Fruit fly (Drosophila melanogaster): ENCODE measurements around the gene CG1146.

CG1146 gene

DNA sequence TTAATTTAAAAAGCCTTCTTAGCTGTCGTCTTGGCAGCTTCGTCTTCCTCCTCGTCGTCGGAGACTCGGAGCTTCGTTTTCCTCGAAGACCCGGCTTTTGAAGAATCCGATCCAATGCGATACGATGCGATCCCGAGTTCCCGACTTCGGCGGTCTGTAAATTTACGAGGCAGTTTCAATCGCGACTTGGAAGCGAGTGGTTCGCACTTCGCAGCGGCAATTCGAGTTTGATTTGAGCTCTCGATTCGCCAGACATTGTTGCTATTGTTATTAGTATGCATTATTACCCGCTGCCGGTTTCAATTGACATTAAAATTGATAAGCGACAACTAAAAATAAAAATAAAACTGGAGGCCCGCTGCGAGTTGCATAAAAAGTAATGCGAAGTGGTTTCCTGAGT lies at the start of gene CG1146:
Gene CG1146, plus strand, starts transcription at position 171 of the 400 bp plus-strand sequence.
- TF ChIP-seq EcR (GFP tag; optimal IDR thresholded peaks at IDR 0.05) (peak; percentile 48), Ets98B (GFP tag; IDR thresholded peaks at IDR 0.05) (peak; percentile 52; the same call in 1 of the 2 replicates), CG8159 (tag; optimal IDR thresholded peaks at IDR 0.05) (peak; percentile 11), Pif1B (GFP tag; optimal IDR thresholded peaks at IDR 0.05) (peak; percentile 17), CG13204 (GFP tag; optimal IDR thresholded peaks at IDR 0.05) (peak; percentile 44), CG17806 (tag; optimal IDR thresholded peaks at IDR 0.05) (peak; percentile 1), fd96Ca (GFP tag; IDR thresholded peaks at IDR 0.05) (no peak), CG32121 (GFP tag; IDR thresholded peaks at IDR 0.05) (no peak)

DNA sequence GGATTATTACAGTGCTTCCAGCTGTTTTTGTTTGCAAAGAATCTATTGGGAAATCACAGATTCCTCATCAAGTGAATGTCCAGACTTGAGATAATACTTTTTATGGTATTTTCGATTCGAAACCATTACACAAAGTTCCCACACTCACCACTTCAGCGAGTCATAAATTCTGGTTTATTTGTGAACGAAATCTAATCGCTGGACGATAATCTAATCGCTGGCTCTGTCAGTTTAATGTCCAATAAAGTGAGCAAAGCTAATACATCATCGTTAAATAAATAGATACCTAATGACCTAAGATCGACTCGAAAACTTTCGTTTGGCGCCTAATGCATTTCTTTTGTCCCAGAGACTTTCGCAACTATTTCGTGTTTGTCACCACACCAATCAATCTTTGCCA lies 46.8 kb upstream of the CG1146 start:
- no peak for TF ChIP-seq CG8159 (tag; optimal IDR thresholded peaks at IDR 0.05)
- TF ChIP-seq gl (tag; optimal IDR thresholded peaks at IDR 0.05) = no peak
- no peak for TF ChIP-seq CG9948 (tag; optimal IDR thresholded peaks at IDR 0.05)
- TF ChIP-seq CG10348 (GFP tag; IDR thresholded peaks at IDR 0.05) = no peak
- no peak for TF ChIP-seq CG13204 (GFP tag; optimal IDR thresholded peaks at IDR 0.05)
- TF ChIP-seq Pif1B (GFP tag; optimal IDR thresholded peaks at IDR 0.05) = no peak
- no peak for TF ChIP-seq CG12605 (GFP tag; IDR thresholded peaks at IDR 0.05)
- TF ChIP-seq CG34367 (tag; optimal IDR thresholded peaks at IDR 0.05) = no peak
- TF ChIP-seq fd96Ca (GFP tag; IDR thresholded peaks at IDR 0.05) = no peak
- TF ChIP-seq CG8301 (tag; optimal IDR thresholded peaks at IDR 0.05) = no peak
- no peak for TF ChIP-seq CG17806 (tag; optimal IDR thresholded peaks at IDR 0.05)

dm6 chr3L:2442330-2442729 lies 46.3 kb upstream of the CG1146 start:
- TF ChIP-seq CG13204 (GFP tag; optimal IDR thresholded peaks at IDR 0.05) = no peak
- peak; percentile 22; the same call in 1 of the 3 replicates for TF ChIP-seq CG4496 (GFP tag; IDR thresholded peaks at IDR 0.05)
- TF ChIP-seq fd96Ca (GFP tag; IDR thresholded peaks at IDR 0.05) = no peak

dm6 chr3L:2446201-2446600 lies 42.4 kb upstream of the CG1146 start:
- TF ChIP-seq CG34367 (tag; optimal IDR thresholded peaks at IDR 0.05) (no peak), Ets98B (GFP tag; IDR thresholded peaks at IDR 0.05) (no peak), CG9948 (tag; optimal IDR thresholded peaks at IDR 0.05) (no peak), EcR (GFP tag; optimal IDR thresholded peaks at IDR 0.05) (no peak), CG15710 (tag; optimal IDR thresholded peaks at IDR 0.05) (no peak), fd96Ca (GFP tag; IDR thresholded peaks at IDR 0.05) (no peak), CG14655 (GFP tag; optimal IDR thresholded peaks at IDR 0.05) (no peak), CG13204 (GFP tag; optimal IDR thresholded peaks at IDR 0.05) (no peak), Pif1B (GFP tag; optimal IDR thresholded peaks at IDR 0.05) (no peak), rn (GFP tag; IDR thresholded peaks at IDR 0.05) (no peak), CG8159 (tag; optimal IDR thresholded peaks at IDR 0.05) (no peak), Pif1A (GFP tag; optimal IDR thresholded peaks at IDR 0.05) (no peak), CG17806 (tag; optimal IDR thresholded peaks at IDR 0.05) (no peak), gl (tag; optimal IDR thresholded peaks at IDR 0.05) (no peak), CG10348 (GFP tag; IDR thresholded peaks at IDR 0.05) (no peak), CG32121 (GFP tag; IDR thresholded peaks at IDR 0.05) (no peak)

DNA sequence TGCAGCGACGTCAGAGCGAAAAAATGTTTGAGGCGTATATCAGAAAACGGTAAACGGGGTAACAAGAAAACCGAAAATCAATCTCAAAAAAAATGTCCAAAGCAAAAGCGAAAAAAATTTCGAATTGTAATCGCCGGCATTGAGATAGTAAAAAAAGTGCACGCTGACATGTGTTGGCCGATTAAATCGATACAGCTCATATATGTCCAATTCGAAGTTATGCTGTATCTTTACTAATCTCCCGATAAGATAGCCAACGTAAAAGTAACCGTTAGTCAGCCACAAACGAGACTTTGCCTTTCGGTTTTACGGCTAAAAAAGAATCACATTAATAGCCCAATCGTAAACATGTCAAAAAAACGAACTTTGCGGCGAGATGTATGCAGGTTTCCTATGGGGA lies 31.7 kb upstream of the CG1146 start:
- TF ChIP-seq CG4496 (GFP tag; IDR thresholded peaks at IDR 0.05) = no peak
- no peak for TF ChIP-seq D1 (tag; optimal IDR thresholded peaks at IDR 0.05)
- TF ChIP-seq Pif1B (GFP tag; optimal IDR thresholded peaks at IDR 0.05) = no peak
- TF ChIP-seq Pif1A (GFP tag; optimal IDR thresholded peaks at IDR 0.05) = no peak
- TF ChIP-seq fd96Ca (GFP tag; IDR thresholded peaks at IDR 0.05) = no peak
- no peak for TF ChIP-seq CG12605 (GFP tag; IDR thresholded peaks at IDR 0.05)
- TF ChIP-seq CG9948 (tag; optimal IDR thresholded peaks at IDR 0.05) = no peak
- TF ChIP-seq CG14655 (GFP tag; optimal IDR thresholded peaks at IDR 0.05) = no peak
- no peak for TF ChIP-seq EcR (GFP tag; optimal IDR thresholded peaks at IDR 0.05)
- no peak for TF ChIP-seq CG15710 (tag; optimal IDR thresholded peaks at IDR 0.05)
- no peak for TF ChIP-seq Snoo (tag; optimal IDR thresholded peaks at IDR 0.05)
- TF ChIP-seq CG8159 (tag; optimal IDR thresholded peaks at IDR 0.05) = no peak
- no peak for TF ChIP-seq CG13204 (GFP tag; optimal IDR thresholded peaks at IDR 0.05)
- TF ChIP-seq Ets98B (GFP tag; IDR thresholded peaks at IDR 0.05) = no peak
- TF ChIP-seq CG8301 (tag; optimal IDR thresholded peaks at IDR 0.05) = no peak
- no peak for TF ChIP-seq CG32121 (GFP tag; IDR thresholded peaks at IDR 0.05)
- TF ChIP-seq CG10348 (GFP tag; IDR thresholded peaks at IDR 0.05) = no peak

DNA sequence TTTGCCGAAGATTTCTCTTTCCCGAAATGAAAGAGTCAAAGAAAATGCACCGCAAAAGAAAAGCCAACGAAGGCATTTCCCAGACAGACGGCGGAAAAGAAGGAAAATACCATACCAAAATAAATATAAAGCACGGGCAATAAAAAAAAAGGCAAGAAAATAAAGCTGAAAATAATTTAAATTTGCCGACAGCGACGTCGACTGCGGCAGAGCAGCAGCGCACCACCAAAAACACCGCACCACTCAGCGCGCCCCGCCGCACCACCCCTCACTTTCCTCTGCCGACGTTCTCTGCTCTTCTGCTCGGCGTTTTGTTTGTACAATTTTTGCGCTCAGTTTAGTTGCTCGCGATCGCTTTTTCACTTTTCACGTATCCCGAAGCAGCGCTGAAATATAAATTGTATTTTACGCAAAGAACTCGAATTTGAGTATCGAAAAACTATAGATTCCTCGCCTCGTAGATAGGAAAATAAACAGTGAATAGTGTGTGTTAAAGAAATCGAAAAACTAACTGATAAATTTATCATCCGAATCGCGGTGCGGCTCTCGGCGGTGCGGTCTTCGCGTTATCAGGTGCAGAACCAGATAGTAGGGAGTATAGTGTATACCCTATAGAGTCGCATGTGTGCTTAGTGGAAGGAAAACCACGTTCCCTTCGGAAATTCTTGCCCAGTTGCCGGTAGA lies 30.9 kb upstream of the CG1146 start:
- TF ChIP-seq Pif1B (GFP tag; optimal IDR thresholded peaks at IDR 0.05) = no peak
- peak; percentile 29 for TF ChIP-seq CG12605 (GFP tag; IDR thresholded peaks at IDR 0.05)
- TF ChIP-seq CG32121 (GFP tag; IDR thresholded peaks at IDR 0.05) = no peak
- TF ChIP-seq rn (GFP tag; IDR thresholded peaks at IDR 0.05) = no peak
- peak; percentile 48; the same call in 1 of the 3 replicates for TF ChIP-seq fd96Ca (GFP tag; IDR thresholded peaks at IDR 0.05)
- TF ChIP-seq CG13204 (GFP tag; optimal IDR thresholded peaks at IDR 0.05) = no peak
- no peak for TF ChIP-seq CG17806 (tag; optimal IDR thresholded peaks at IDR 0.05)
- TF ChIP-seq D1 (tag; optimal IDR thresholded peaks at IDR 0.05) = no peak
- peak; percentile 51 for TF ChIP-seq Ets98B (GFP tag; IDR thresholded peaks at IDR 0.05)
- no peak for TF ChIP-seq EcR (GFP tag; optimal IDR thresholded peaks at IDR 0.05)
- no peak for TF ChIP-seq CG14655 (GFP tag; optimal IDR thresholded peaks at IDR 0.05)
- no peak for TF ChIP-seq CG10348 (GFP tag; IDR thresholded peaks at IDR 0.05)
- TF ChIP-seq CG4496 (GFP tag; IDR thresholded peaks at IDR 0.05) = peak; percentile 65; the same call in 1 of the 3 replicates
- TF ChIP-seq Snoo (tag; optimal IDR thresholded peaks at IDR 0.05) = no peak
- no peak for TF ChIP-seq CG9948 (tag; optimal IDR thresholded peaks at IDR 0.05)
- no peak for TF ChIP-seq CG8301 (tag; optimal IDR thresholded peaks at IDR 0.05)
- TF ChIP-seq gl (tag; optimal IDR thresholded peaks at IDR 0.05) = no peak
- no peak for TF ChIP-seq CG15710 (tag; optimal IDR thresholded peaks at IDR 0.05)
- no peak for TF ChIP-seq CG8159 (tag; optimal IDR thresholded peaks at IDR 0.05)
- TF ChIP-seq Pif1A (GFP tag; optimal IDR thresholded peaks at IDR 0.05) = no peak
- TF ChIP-seq CG34367 (tag; optimal IDR thresholded peaks at IDR 0.05) = no peak

All from whole organism, pupa.